Fruit fly (Drosophila melanogaster) whole organism, embryonic: ENCODE data around the gene ssp.
A peak's percentile ranks its signal among the peaks of the same experiment; 100 is the strongest.

Source experiments
- Ada2b ChIP-seq: fragments of 200-800 bp; sonication (Bioruptor generic); IDR thresholded peaks from 2 replicates; pipeline ENCODE4 v1.3.6; 2022; ENCODE audit warnings: missing biosample characterization, missing genetic modification characterization
- B-H1 ChIP-seq: fragments of 200-800 bp; sonication (Bioruptor generic); IDR thresholded peaks from 3 replicates; pipeline ENCODE4 v1.3.6; 2022; ENCODE audit warnings: missing biosample characterization, missing genetic modification characterization
- CG10267 ChIP-seq: fragments of 200-800 bp; sonication (Bioruptor generic); optimal IDR thresholded peaks from 2 replicates; lab custom pipeline; 2018; ENCODE audit warnings: missing biosample characterization, mild to moderate bottlenecking, missing genetic modification characterization, moderate library complexity
- CG10321 ChIP-seq: fragments of 200-800 bp; sonication (Bioruptor generic); IDR thresholded peaks from 2 replicates; pipeline ENCODE4 v1.3.6; 2022; ENCODE audit warnings: missing biosample characterization, missing genetic modification characterization
- CG11560 ChIP-seq: fragments of 200-800 bp; sonication (Bioruptor generic); IDR thresholded peaks from 3 replicates; pipeline ENCODE4 v1.3.6; 2022; ENCODE audit warnings: missing biosample characterization, missing genetic modification characterization
- CG12391 ChIP-seq: fragments of 200-800 bp; sonication (Bioruptor generic); optimal IDR thresholded peaks from 3 replicates; lab custom pipeline; 2018; ENCODE audit warnings: missing biosample characterization, mild to moderate bottlenecking, missing genetic modification characterization, moderate library complexity
- CG12942 ChIP-seq: fragments of 200-800 bp; sonication (Bioruptor generic); optimal IDR thresholded peaks from 3 replicates; lab custom pipeline; 2016; ENCODE audit warnings: missing biosample characterization, missing genetic modification characterization
- CG13296 ChIP-seq: fragments of 200-800 bp; sonication (Bioruptor generic); optimal IDR thresholded peaks from 3 replicates; lab custom pipeline; 2018; ENCODE audit warnings: missing biosample characterization, mild to moderate bottlenecking, missing genetic modification characterization
- CG15601 ChIP-seq: fragments of 200-800 bp; sonication (Bioruptor generic); optimal IDR thresholded peaks from 3 replicates; lab custom pipeline; 2019; ENCODE audit warnings: missing biosample characterization, mild to moderate bottlenecking, missing genetic modification characterization, moderate library complexity
- CG16813 ChIP-seq: fragments of 200-800 bp; sonication (Bioruptor generic); IDR thresholded peaks from 3 replicates; pipeline ENCODE4 v1.3.6; 2022; ENCODE audit warnings: missing biosample characterization, missing genetic modification characterization; ENCODE audit not compliant: partially characterized antibody
- CG1792 ChIP-seq: fragments of 200-800 bp; sonication (Bioruptor generic); optimal IDR thresholded peaks from 2 replicates; lab custom pipeline; 2016; ENCODE audit warnings: missing biosample characterization, missing genetic modification characterization
- CG1832 ChIP-seq: fragments of 200-800 bp; sonication (Bioruptor generic); optimal IDR thresholded peaks from 2 replicates; lab custom pipeline; 2017; ENCODE audit warnings: missing biosample characterization, mild to moderate bottlenecking, missing genetic modification characterization, inconsistent platforms
- CG34224 ChIP-seq: fragments of 200-800 bp; sonication (Bioruptor generic); IDR thresholded peaks from 3 replicates; pipeline ENCODE4 v1.3.6; 2022; ENCODE audit warnings: missing biosample characterization, missing genetic modification characterization; ENCODE audit not compliant: partially characterized antibody
- CG5953 ChIP-seq: fragments of 200-800 bp; sonication (Bioruptor generic); IDR thresholded peaks from 2 replicates; pipeline ENCODE4 v1.3.6; 2022; ENCODE audit warnings: missing biosample characterization, missing genetic modification characterization
- CG6765 ChIP-seq: fragments of 200-800 bp; sonication (Bioruptor generic); optimal IDR thresholded peaks from 3 replicates; lab custom pipeline; 2017; ENCODE audit warnings: missing biosample characterization, mild to moderate bottlenecking, missing genetic modification characterization
- CG8359 ChIP-seq: fragments of 200-800 bp; sonication (Bioruptor generic); optimal IDR thresholded peaks from 2 replicates; lab custom pipeline; 2017; ENCODE audit warnings: missing biosample characterization, mild to moderate bottlenecking, missing genetic modification characterization, borderline replicate concordance
- CG9876 ChIP-seq: fragments of 200-800 bp; sonication (Bioruptor generic); optimal IDR thresholded peaks from 2 replicates; lab custom pipeline; 2016; ENCODE audit warnings: missing biosample characterization, missing genetic modification characterization
- Camta ChIP-seq: fragments of 200-800 bp; sonication (Bioruptor generic); optimal IDR thresholded peaks from 2 replicates; lab custom pipeline; 2016; ENCODE audit warnings: missing biosample characterization, missing genetic modification characterization
- D19A ChIP-seq: fragments of 200-800 bp; optimal IDR thresholded peaks from 3 replicates; lab custom pipeline; 2019; ENCODE audit warnings: missing biosample characterization, mild to moderate bottlenecking, missing genetic modification characterization, moderate library complexity
- Dad ChIP-seq: fragments of 200-800 bp; sonication (Bioruptor generic); optimal IDR thresholded peaks from 3 replicates; lab custom pipeline; 2016; ENCODE audit warnings: missing biosample characterization, missing genetic modification characterization
- Dek ChIP-seq: fragments of 200-800 bp; sonication (Bioruptor generic); optimal IDR thresholded peaks from 3 replicates; lab custom pipeline; 2019; ENCODE audit warnings: missing biosample characterization, mild to moderate bottlenecking, missing genetic modification characterization, moderate library complexity
- Drgx ChIP-seq: fragments of 200-800 bp; sonication (Bioruptor generic); IDR thresholded peaks from 2 replicates; pipeline ENCODE4 v1.3.6; 2022; ENCODE audit warnings: missing biosample characterization, missing genetic modification characterization
- HmgZ ChIP-seq: fragments of 200-800 bp; sonication (Bioruptor generic); optimal IDR thresholded peaks from 2 replicates; lab custom pipeline; 2018; ENCODE audit warnings: missing biosample characterization, mild to moderate bottlenecking, missing genetic modification characterization
- Kr ChIP-seq: fragments of 200-800 bp; sonication (Bioruptor generic); optimal IDR thresholded peaks from 2 replicates; lab custom pipeline; 2017; ENCODE audit warnings: missing biosample characterization, mild to moderate bottlenecking, missing genetic modification characterization
- Max ChIP-seq: fragments of 200-800 bp; sonication (Bioruptor generic); optimal IDR thresholded peaks from 2 replicates; lab custom pipeline; 2016; ENCODE audit warnings: missing biosample characterization, mild to moderate bottlenecking, missing genetic modification characterization
- Neu2 ChIP-seq: fragments of 200-800 bp; sonication (Bioruptor generic); optimal IDR thresholded peaks from 3 replicates; lab custom pipeline; 2016; ENCODE audit warnings: missing biosample characterization, missing genetic modification characterization, borderline replicate concordance
- Pdp1 ChIP-seq, 2 experiments: fragments of 200-800 bp; sonication (Bioruptor generic); optimal IDR thresholded peaks; 3 replicates each; lab custom pipeline; 2016; ENCODE audit warnings: missing biosample characterization in 2 of 2, missing genetic modification characterization in 2 of 2, mild to moderate bottlenecking in 1 of 2, moderate library complexity in 1 of 2
- Ravus ChIP-seq: fragments of 200-800 bp; sonication (Bioruptor generic); IDR thresholded peaks from 2 replicates; pipeline ENCODE4 v1.3.6; 2022; ENCODE audit warnings: missing biosample characterization, missing genetic modification characterization
- Rx ChIP-seq: fragments of 200-800 bp; sonication (Bioruptor generic); IDR thresholded peaks from 2 replicates; pipeline ENCODE4 v1.3.6; 2022; ENCODE audit warnings: missing biosample characterization, missing genetic modification characterization
- Side ChIP-seq: fragments of 200-800 bp; sonication (Bioruptor generic); optimal IDR thresholded peaks from 2 replicates; lab custom pipeline; 2016; ENCODE audit warnings: missing biosample characterization, missing genetic modification characterization
- Trl ChIP-seq, 3 experiments: fragments of >200 bp in 2 of 3; fragments of 200-800 bp in 1 of 3; sonication (Bioruptor generic) in 1 of 3; optimal IDR thresholded peaks; 2 replicates in 1 of 3; 3 replicates in 2 of 3; lab custom pipeline; 2016 to 2017; ENCODE audit warnings: missing biosample characterization in 1 of 3, missing genetic modification characterization in 1 of 3
- chif ChIP-seq, 2 experiments: fragments of 200-800 bp; sonication (Bioruptor generic); optimal IDR thresholded peaks; 3 replicates each; lab custom pipeline; 2016; ENCODE audit warnings: missing biosample characterization in 2 of 2, missing genetic modification characterization in 2 of 2
- crol ChIP-seq: fragments of 200-800 bp; sonication (Bioruptor generic); IDR thresholded peaks from 2 replicates; pipeline ENCODE4 v1.3.6; 2022; ENCODE audit warnings: missing biosample characterization, missing genetic modification characterization
- fd102C ChIP-seq: fragments of 200-800 bp; sonication (Bioruptor generic); optimal IDR thresholded peaks from 2 replicates; lab custom pipeline; 2018; ENCODE audit warnings: missing biosample characterization, mild to moderate bottlenecking, missing genetic modification characterization, moderate library complexity
- gro ChIP-seq: fragments of 200-800 bp; sonication (Bioruptor generic); optimal IDR thresholded peaks from 2 replicates; lab custom pipeline; 2016; ENCODE audit warnings: missing biosample characterization, missing genetic modification characterization
- gsb-n ChIP-seq: fragments of 200-800 bp; sonication (Bioruptor generic); optimal IDR thresholded peaks from 3 replicates; lab custom pipeline; 2018; ENCODE audit warnings: missing biosample characterization, mild to moderate bottlenecking, missing genetic modification characterization
- hkb ChIP-seq, 2 experiments: fragments of 200-800 bp in 1 of 2; fragments of >200 bp in 1 of 2; sonication (Bioruptor generic) in 1 of 2; IDR thresholded peaks in 1 of 2; optimal IDR thresholded peaks in 1 of 2; 2 replicates each; pipeline versions ENCODE4 v1.3.6 to Lab custom; 2017 to 2022; ENCODE audit warnings: missing biosample characterization in 1 of 2, missing genetic modification characterization in 1 of 2
- hth ChIP-seq: fragments of >200 bp; optimal IDR thresholded peaks from 2 replicates; lab custom pipeline; 2017; ENCODE audit warnings: inconsistent platforms
- onecut ChIP-seq: fragments of 200-800 bp; sonication (Bioruptor generic); IDR thresholded peaks from 2 replicates; pipeline ENCODE4 v1.3.6; 2022; ENCODE audit warnings: missing biosample characterization, missing genetic modification characterization
- pum ChIP-seq: fragments of 200-800 bp; sonication (Bioruptor generic); optimal IDR thresholded peaks from 2 replicates; lab custom pipeline; 2016; ENCODE audit warnings: missing biosample characterization, missing genetic modification characterization
- pzg ChIP-seq: fragments of 200-800 bp; sonication (Bioruptor generic); optimal IDR thresholded peaks from 3 replicates; lab custom pipeline; 2018; ENCODE audit warnings: missing biosample characterization, mild to moderate bottlenecking, missing genetic modification characterization, moderate library complexity
- scrt ChIP-seq: fragments of 200-800 bp; sonication (Bioruptor generic); optimal IDR thresholded peaks from 2 replicates; lab custom pipeline; 2018; ENCODE audit warnings: missing biosample characterization, mild to moderate bottlenecking, missing genetic modification characterization, moderate library complexity
- seq ChIP-seq: fragments of 200-800 bp; sonication (Bioruptor generic); IDR thresholded peaks from 2 replicates; pipeline ENCODE4 v1.3.6; 2022; ENCODE audit warnings: missing biosample characterization, missing genetic modification characterization
- sqz ChIP-seq: fragments of 200-800 bp; sonication (Bioruptor generic); optimal IDR thresholded peaks from 3 replicates; lab custom pipeline; 2018; ENCODE audit warnings: missing biosample characterization, mild to moderate bottlenecking, missing genetic modification characterization
- stc ChIP-seq: fragments of 200-800 bp; sonication (Bioruptor generic); IDR thresholded peaks from 2 replicates; pipeline ENCODE4 v1.3.6; 2022; ENCODE audit warnings: missing biosample characterization, missing genetic modification characterization
- stwl ChIP-seq: fragments of 200-800 bp; sonication (Bioruptor generic); optimal IDR thresholded peaks from 3 replicates; lab custom pipeline; 2018; ENCODE audit warnings: missing biosample characterization, mild to moderate bottlenecking, missing genetic modification characterization, moderate library complexity
- tll ChIP-seq, 2 experiments: fragments of 200-800 bp in 1 of 2; fragments of >200 bp in 1 of 2; sonication (Bioruptor generic) in 1 of 2; optimal IDR thresholded peaks; 2 replicates each; lab custom pipeline; 2017 to 2019; ENCODE audit warnings: missing biosample characterization in 2 of 2, missing genetic modification characterization in 2 of 2, mild to moderate bottlenecking in 1 of 2, moderate library complexity in 1 of 2
- toy ChIP-seq: fragments of 200-800 bp; sonication (Bioruptor generic); IDR thresholded peaks from 2 replicates; pipeline ENCODE4 v1.3.6; 2022; ENCODE audit warnings: missing biosample characterization, missing genetic modification characterization
- wdn ChIP-seq: fragments of 200-800 bp; sonication (Bioruptor generic); IDR thresholded peaks from 2 replicates; pipeline ENCODE4 v1.3.6; 2022; ENCODE audit warnings: missing biosample characterization, missing genetic modification characterization
- wek ChIP-seq: fragments of 200-800 bp; sonication (Bioruptor generic); optimal IDR thresholded peaks from 3 replicates; lab custom pipeline; 2018; ENCODE audit warnings: missing biosample characterization, mild to moderate bottlenecking, missing genetic modification characterization, moderate library complexity

The ssp gene

DNA sequence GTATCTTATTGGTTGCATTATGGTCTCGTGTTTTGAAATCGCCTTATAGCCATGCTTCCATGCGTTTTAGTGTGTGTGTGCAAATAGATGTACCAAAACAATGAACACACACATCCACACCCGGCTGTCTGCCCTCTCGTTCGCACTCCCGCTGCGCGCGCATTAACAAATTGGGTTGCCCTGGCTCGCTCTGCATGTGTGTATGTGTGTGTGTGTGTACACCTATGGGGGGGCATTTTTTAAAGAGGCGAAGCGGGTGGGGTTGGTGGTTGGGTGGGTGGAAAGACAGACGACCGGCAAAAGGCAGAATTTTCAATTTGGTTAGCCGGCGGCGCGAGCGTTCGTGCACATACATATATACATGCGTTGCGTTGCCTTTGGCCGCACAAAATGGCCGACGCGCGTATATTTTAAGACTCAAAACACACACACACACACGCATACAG is 6.1 kb downstream of the ssp start (continued):
- TF ChIP-seq CG10267 (tag; lab: Kevin White, UChicago) (no peak), crol (GFP tag; lab: Robert Waterston, UW) (peak; percentile 98), seq (peak; percentile 56; the same call in 1 of the 2 replicates), gsb-n (tag; lab: Kevin White, UChicago) (no peak), Rx (GFP tag; lab: Robert Waterston, UW) (no peak), hth (lab: Kevin White, UChicago) (no peak), Dad (GFP tag; lab: Kevin White, UChicago) (no peak), chif (GFP tag; optimal IDR thresholded peaks at IDR 0.05; lab: Kevin White, UChicago) (no peak), CG1792 (GFP tag; lab: Kevin White, UChicago) (no peak), hkb (optimal IDR thresholded peaks at IDR 0.05; lab: Kevin White, UChicago) (no peak), hkb (GFP tag; IDR thresholded peaks at IDR 0.05; lab: Robert Waterston, UW) (peak; percentile 40), Pdp1 (GFP tag; optimal IDR thresholded peaks at IDR 0.05; lab: Kevin White, UChicago) (peak in 1 of 2 experiments; percentile 18), Ravus (GFP tag; lab: Robert Waterston, UW) (no peak), CG10321 (GFP tag; lab: Robert Waterston, UW) (peak; percentile 72), gro (GFP tag; lab: Kevin White, UChicago) (peak; percentile 11), D19A (peak; percentile 13), CG16813 (GFP tag; lab: Robert Waterston, UW) (no peak), pzg (GFP tag; lab: Kevin White, UChicago) (peak; percentile 42), Max (no peak), CG12942 (GFP tag; lab: Kevin White, UChicago) (no peak), Drgx (GFP tag; lab: Robert Waterston, UW) (peak; percentile 20; the same call in 1 of the 2 replicates), HmgZ (tag; lab: Kevin White, UChicago) (peak; percentile 93), toy (GFP tag; lab: Robert Waterston, UW) (no peak), CG9876 (GFP tag; lab: Kevin White, UChicago) (no peak), Camta (no peak), sqz (peak; percentile 28), CG1832 (GFP tag; lab: Kevin White, UChicago) (peak; percentile 89), stc (GFP tag; lab: Robert Waterston, UW) (0 out of 2 replicates have a peak, but pooled peaks have one; percentile 7), Trl (optimal IDR thresholded peaks at IDR 0.05; lab: Kevin White, UChicago) (no peak), Trl (GFP tag; optimal IDR thresholded peaks at IDR 0.05; lab: Kevin White, UChicago) (no peak), CG6765 (no peak), CG11560 (tag; lab: Robert Waterston, UW) (no peak), CG8359 (GFP tag; lab: Kevin White, UChicago) (no peak), CG34224 (no peak), CG5953 (GFP tag; lab: Robert Waterston, UW) (no peak), fd102C (GFP tag; lab: Kevin White, UChicago) (no peak), B-H1 (GFP tag; lab: Robert Waterston, UW) (no peak), Kr (GFP tag; lab: Kevin White, UChicago) (no peak), onecut (peak; percentile 33; the same call in 1 of the 2 replicates), wek (GFP tag; lab: Kevin White, UChicago) (peak; percentile 60), pum (GFP tag; lab: Kevin White, UChicago) (no peak), wdn (GFP tag; lab: Robert Waterston, UW) (no peak), Ada2b (GFP tag; lab: Robert Waterston, UW) (no peak), CG15601 (tag; lab: Kevin White, UChicago) (peak; percentile 6), scrt (GFP tag; lab: Kevin White, UChicago) (no peak), Side (GFP tag; lab: Kevin White, UChicago) (no peak), tll (GFP tag; optimal IDR thresholded peaks at IDR 0.05; lab: Kevin White, UChicago) (no peak), Neu2 (no peak), CG13296 (peak; percentile 30), CG12391 (tag; lab: Kevin White, UChicago) (peak; percentile 14), stwl (tag; lab: Kevin White, UChicago) (no peak), Dek (tag; lab: Kevin White, UChicago) (peak; percentile 21)
